Worm (Caenorhabditis elegans): ENCODE measurements around the gene C25F6.6.

DNA sequence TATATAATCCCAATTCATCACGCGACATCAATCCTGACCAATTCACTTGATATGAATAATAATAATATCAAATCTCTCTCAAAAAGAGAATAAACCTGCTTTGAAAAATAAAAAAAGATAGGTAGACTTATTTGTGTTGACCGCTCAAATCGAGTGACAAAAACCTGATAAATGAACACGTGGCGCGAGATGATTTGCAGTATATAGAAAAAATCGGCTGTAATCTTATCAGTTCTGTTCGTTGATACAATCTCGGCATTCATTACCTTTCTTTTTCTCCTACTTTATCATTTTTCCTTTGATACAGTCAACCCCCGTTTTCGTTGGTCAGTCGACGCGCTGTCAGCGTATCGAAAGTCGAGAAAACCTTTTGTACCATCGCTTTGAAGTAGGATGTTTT, 16.7 kb upstream of the C25F6.6 start:
- TF ChIP-seq sptf-1 (tag; optimal IDR thresholded peaks at IDR 0.05) (no peak), ceh-39 (tag; optimal IDR thresholded peaks at IDR 0.05) (no peak)

All from whole organism, mixed stage, embryonic.